Worm (Caenorhabditis elegans): ENCODE measurements around the gene K10C2.7.

Gene K10C2.7

DNA sequence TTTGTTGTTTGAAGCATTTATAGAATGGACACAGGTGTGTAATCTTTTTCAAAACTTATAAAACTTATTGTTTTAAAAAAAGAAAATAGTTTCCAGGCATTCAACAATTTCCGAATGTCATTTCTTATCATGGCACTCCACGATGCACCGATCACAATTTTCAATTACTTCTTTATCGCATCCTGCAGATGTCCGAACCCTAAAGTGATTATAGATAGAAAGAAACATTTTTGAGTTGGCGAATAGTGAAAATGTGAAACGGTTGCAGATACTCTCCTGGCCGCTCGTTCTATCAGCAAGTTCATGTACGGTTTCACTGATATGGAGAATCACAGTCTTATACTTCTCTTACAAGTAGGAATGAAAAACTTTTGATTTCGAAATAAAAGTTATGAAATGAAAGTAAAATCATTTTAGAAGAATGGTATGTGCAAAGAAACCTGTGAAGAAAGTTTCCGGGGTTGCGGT lies 19.8 kb upstream of the K10C2.7 start, which contains the start of gene C15B12.2:
Gene C15B12.2, plus strand, starts transcription at position 418 of the 468 bp plus-strand sequence.
- TF ChIP-seq nhr-25 (tag; optimal IDR thresholded peaks at IDR 0.05) (no peak), F13H6.1 (tag; optimal IDR thresholded peaks at IDR 0.05) (no peak), ceh-82 (tag; optimal IDR thresholded peaks at IDR 0.05) (no peak), unc-55 (GFP tag; optimal IDR thresholded peaks at IDR 0.05) (no peak), lsy-2 (tag; optimal IDR thresholded peaks at IDR 0.05) (no peak), nhr-21 (tag; optimal IDR thresholded peaks at IDR 0.05) (no peak), mbf-1 (tag; optimal IDR thresholded peaks at IDR 0.05) (no peak), lin-13 (GFP tag; optimal IDR thresholded peaks at IDR 0.05) (no peak), nhr-77 (tag; optimal IDR thresholded peaks at IDR 0.05) (no peak), fos-1 (tag; optimal IDR thresholded peaks at IDR 0.05) (peak; percentile 71), nhr-10 (tag; optimal IDR thresholded peaks at IDR 0.05) (no peak), nhr-12 (tag; optimal IDR thresholded peaks at IDR 0.05) (no peak), unc-62 (GFP tag; optimal IDR thresholded peaks at IDR 0.05) (no peak), ztf-4 (tag; optimal IDR thresholded peaks at IDR 0.05) (no peak), sma-9 (GFP tag; optimal IDR thresholded peaks at IDR 0.05) (peak; percentile 46), sma-9 (tag; optimal IDR thresholded peaks at IDR 0.05) (no peak), lin-39 (tag; optimal IDR thresholded peaks at IDR 0.05) (no peak), ztf-11 (tag; optimal IDR thresholded peaks at IDR 0.05) (no peak), alr-1 (tag; optimal IDR thresholded peaks at IDR 0.05) (no peak), elt-1 (tag; optimal IDR thresholded peaks at IDR 0.05) (no peak), mab-5 (tag; optimal IDR thresholded peaks at IDR 0.05) (no peak), crh-2 (tag; optimal IDR thresholded peaks at IDR 0.05) (peak; percentile 31), ama-1 (optimal IDR thresholded peaks at IDR 0.05) (no peak), snpc-4 (tag; optimal IDR thresholded peaks at IDR 0.05) (no peak), ceh-16 (tag; optimal IDR thresholded peaks at IDR 0.05) (no peak), nhr-129 (tag; optimal IDR thresholded peaks at IDR 0.05) (no peak), peb-1 (tag; optimal IDR thresholded peaks at IDR 0.05) (no peak)

DNA sequence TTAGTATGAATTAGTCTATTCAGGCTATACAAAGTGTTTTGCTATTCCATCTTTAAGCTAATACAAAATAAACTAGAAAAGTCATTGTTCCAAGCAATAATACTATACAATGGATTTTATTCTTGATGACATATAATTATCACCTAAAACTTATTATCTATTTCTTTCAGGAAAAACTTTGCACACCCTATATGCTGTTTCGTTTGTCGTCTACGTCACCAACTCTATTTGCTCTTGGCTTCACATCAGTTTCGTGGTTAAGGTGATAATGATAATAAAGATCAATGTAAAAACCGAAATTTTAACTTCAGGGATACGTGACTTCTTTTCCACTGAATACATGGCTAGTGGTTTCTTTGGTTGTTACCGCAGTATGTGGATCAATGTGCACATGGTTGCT lies 19.2 kb upstream of the K10C2.7 start:
- TF ChIP-seq sma-3 (GFP tag; optimal IDR thresholded peaks at IDR 0.05) (no peak), unc-55 (GFP tag; optimal IDR thresholded peaks at IDR 0.05) (no peak), nhr-11 (tag; optimal IDR thresholded peaks at IDR 0.05) (no peak), lin-39 (tag; optimal IDR thresholded peaks at IDR 0.05) (no peak), fos-1 (tag; optimal IDR thresholded peaks at IDR 0.05) (peak; percentile 55), sma-9 (GFP tag; optimal IDR thresholded peaks at IDR 0.05) (peak; percentile 34), sma-9 (tag; optimal IDR thresholded peaks at IDR 0.05) (no peak), nhr-10 (tag; optimal IDR thresholded peaks at IDR 0.05) (no peak)

DNA sequence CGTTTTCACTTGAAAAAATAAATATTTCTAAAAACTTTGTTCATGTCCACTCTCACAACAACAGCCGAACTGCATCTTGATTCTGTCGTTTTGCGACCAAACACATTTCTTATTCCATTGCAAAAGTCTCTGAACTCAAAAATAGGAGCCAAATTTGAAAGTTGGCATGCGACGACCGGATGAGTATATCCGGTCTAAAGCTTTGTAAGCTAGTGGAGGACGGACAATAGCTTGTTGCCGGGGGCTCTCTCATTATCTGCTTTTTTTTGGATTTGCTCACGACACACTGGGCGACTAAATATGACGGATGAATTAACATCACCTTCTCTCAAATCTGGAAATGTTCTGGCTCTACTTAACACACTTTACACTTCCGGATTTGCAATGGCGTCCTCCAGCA lies 18.5 kb upstream of the K10C2.7 start, which contains the start of gene K04E7.1:
Gene K04E7.1, plus strand, starts transcription at position 301 of the 400 bp plus-strand sequence.
- TF ChIP-seq nhr-21 (tag; optimal IDR thresholded peaks at IDR 0.05): no peak
- no peak for TF ChIP-seq ceh-82 (tag; optimal IDR thresholded peaks at IDR 0.05)
- TF ChIP-seq nhr-237 (tag; optimal IDR thresholded peaks at IDR 0.05): no peak
- no peak for TF ChIP-seq snpc-4 (tag; optimal IDR thresholded peaks at IDR 0.05)
- no peak for TF ChIP-seq elt-3 (tag; optimal IDR thresholded peaks at IDR 0.05)
- TF ChIP-seq ceh-16 (tag; optimal IDR thresholded peaks at IDR 0.05): no peak
- TF ChIP-seq ztf-11 (tag; optimal IDR thresholded peaks at IDR 0.05): no peak
- TF ChIP-seq lin-11 (tag; optimal IDR thresholded peaks at IDR 0.05): no peak
- TF ChIP-seq mab-5 (tag; optimal IDR thresholded peaks at IDR 0.05): no peak
- no peak for TF ChIP-seq elt-1 (tag; optimal IDR thresholded peaks at IDR 0.05)
- TF ChIP-seq lsy-2 (tag; optimal IDR thresholded peaks at IDR 0.05): no peak
- TF ChIP-seq C34F6.9 (tag; optimal IDR thresholded peaks at IDR 0.05): no peak
- no peak for TF ChIP-seq blmp-1 (tag; optimal IDR thresholded peaks at IDR 0.05; ENCODE audit: insufficient read depth)
- TF ChIP-seq unc-62 (GFP tag; optimal IDR thresholded peaks at IDR 0.05): no peak
- no peak for TF ChIP-seq nhr-77 (tag; optimal IDR thresholded peaks at IDR 0.05)
- TF ChIP-seq ama-1 (optimal IDR thresholded peaks at IDR 0.05): no peak
- TF ChIP-seq nhr-129 (tag; optimal IDR thresholded peaks at IDR 0.05): no peak
- TF ChIP-seq ztf-1 (GFP tag; conservative IDR thresholded peaks at IDR 0.05): no peak
- TF ChIP-seq nhr-10 (tag; optimal IDR thresholded peaks at IDR 0.05): no peak
- TF ChIP-seq lin-39 (tag; optimal IDR thresholded peaks at IDR 0.05): no peak

DNA sequence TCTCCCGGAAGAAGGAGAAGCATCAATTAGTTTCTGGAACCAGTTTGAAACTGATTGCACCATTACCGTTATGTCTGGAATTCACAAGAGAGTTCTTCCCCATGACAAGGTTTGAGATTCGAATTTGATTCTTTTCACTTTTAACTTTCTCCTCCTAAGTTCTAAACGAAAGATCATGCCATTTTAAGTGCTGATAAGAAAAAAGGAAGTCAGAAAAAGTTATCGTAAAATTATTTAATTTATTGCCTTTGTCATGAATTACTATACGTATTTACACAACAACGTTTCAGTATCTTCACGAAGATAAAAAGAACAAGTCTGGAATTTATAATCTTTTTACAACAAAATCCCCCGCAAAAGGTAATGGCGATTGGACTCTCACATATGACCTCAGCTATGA lies 16.9 kb upstream of the K10C2.7 start:
- TF ChIP-seq unc-39 (tag; optimal IDR thresholded peaks at IDR 0.05): no peak
- TF ChIP-seq fos-1 (tag; optimal IDR thresholded peaks at IDR 0.05): peak; percentile 44
- TF ChIP-seq crh-2 (tag; optimal IDR thresholded peaks at IDR 0.05): peak; percentile 5
